Worm (Caenorhabditis elegans): ENCODE data around the gene ric-4.

Gene ric-4

DNA sequence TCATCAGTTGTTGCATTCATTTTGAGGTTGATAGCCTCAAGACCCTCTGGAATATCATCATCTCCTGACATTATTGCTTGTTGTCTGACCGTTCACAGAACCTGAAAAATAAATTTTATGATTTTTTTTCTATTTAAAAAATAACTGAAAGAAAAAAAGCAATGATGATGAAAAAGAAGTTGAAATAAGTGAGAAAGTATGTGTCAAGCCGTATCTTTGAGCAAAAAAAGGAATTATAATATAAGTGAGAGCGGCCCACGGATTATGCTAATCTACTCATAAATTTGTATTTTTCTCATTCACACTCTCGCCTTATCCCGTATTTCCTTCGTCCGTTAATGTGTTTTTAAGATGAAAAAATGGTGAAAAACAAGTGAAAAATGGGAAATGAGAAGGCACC lies at the start of gene ric-4:
Gene ric-4, minus strand, starts transcription at position 101 of the 400 bp plus-strand sequence.
- TF ChIP-seq T22C8.4 (GFP tag; IDR thresholded peaks at IDR 0.05) (no peak), ztf-23 (GFP tag; IDR thresholded peaks at IDR 0.05) (no peak), klf-2 (GFP tag; conservative IDR thresholded peaks at IDR 0.05) (no peak), ztf-29 (GFP tag; IDR thresholded peaks at IDR 0.05) (no peak), med-1 (GFP tag; optimal IDR thresholded peaks at IDR 0.05; ENCODE audit: insufficient read depth) (no peak), ref-1 (GFP tag; conservative IDR thresholded peaks at IDR 0.05) (no peak), tab-1 (GFP tag; IDR thresholded peaks at IDR 0.05) (no peak), cog-1 (tag; optimal IDR thresholded peaks at IDR 0.05) (no peak), flt-1 (GFP tag; IDR thresholded peaks at IDR 0.05) (no peak)

DNA sequence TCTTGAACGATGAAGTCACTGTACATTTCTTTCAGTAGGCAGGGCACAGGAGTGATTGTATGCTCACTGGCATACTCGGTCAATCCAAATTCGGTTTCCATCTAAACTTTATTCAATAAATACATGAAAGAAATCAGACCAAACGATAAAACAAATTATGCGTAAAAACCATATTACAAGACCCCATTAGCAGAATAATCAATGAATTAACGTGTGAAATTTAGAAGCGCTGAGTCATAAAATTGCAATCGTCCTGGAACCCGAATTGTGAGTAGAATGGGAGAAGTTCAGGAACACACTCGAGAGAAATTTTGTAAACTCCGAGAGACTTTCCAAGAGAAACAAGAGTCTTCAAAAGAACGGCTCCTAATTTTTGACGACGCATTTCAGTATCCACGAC lies 49.3 kb upstream of the ric-4 start, which contains the start of gene B0024.11:
Gene B0024.11, minus strand, starts transcription at position 101 of the 400 bp plus-strand sequence.
- TF ChIP-seq cog-1 (tag; optimal IDR thresholded peaks at IDR 0.05) (no peak), tab-1 (GFP tag; IDR thresholded peaks at IDR 0.05) (no peak), ref-1 (GFP tag; conservative IDR thresholded peaks at IDR 0.05) (no peak), ztf-29 (GFP tag; IDR thresholded peaks at IDR 0.05) (no peak), klf-2 (GFP tag; conservative IDR thresholded peaks at IDR 0.05) (no peak), ztf-23 (GFP tag; IDR thresholded peaks at IDR 0.05) (no peak), T22C8.4 (GFP tag; IDR thresholded peaks at IDR 0.05) (no peak), med-1 (GFP tag; optimal IDR thresholded peaks at IDR 0.05; ENCODE audit: insufficient read depth) (no peak), flt-1 (GFP tag; IDR thresholded peaks at IDR 0.05) (no peak)

DNA sequence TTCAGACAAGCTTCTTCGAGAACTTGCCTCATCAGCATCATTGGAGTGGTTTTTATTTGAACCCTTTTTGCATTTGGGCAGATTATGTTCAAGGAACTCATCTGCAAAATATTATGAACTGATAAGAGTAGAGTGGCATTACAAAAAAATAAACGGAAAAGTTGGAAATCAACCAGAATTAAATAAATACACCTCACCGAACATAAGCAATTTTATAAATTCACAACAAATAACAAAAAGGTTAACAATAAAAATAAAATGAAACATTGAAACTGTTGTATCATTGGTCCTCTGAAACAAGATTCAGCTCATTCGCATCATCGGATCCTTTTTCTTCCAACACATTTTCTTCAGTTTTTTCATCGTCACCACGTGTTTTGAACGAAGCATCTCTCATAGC lies 47.2 kb upstream of the ric-4 start, which contains the start of gene asps-1:
Gene asps-1, minus strand, starts transcription at position 101 of the 400 bp plus-strand sequence.
- TF ChIP-seq ztf-23 (GFP tag; IDR thresholded peaks at IDR 0.05): no peak
- TF ChIP-seq klf-2 (GFP tag; conservative IDR thresholded peaks at IDR 0.05): no peak
- TF ChIP-seq cog-1 (tag; optimal IDR thresholded peaks at IDR 0.05): no peak
- TF ChIP-seq med-1 (GFP tag; optimal IDR thresholded peaks at IDR 0.05; ENCODE audit: insufficient read depth): no peak
- no peak for TF ChIP-seq ztf-29 (GFP tag; IDR thresholded peaks at IDR 0.05)
- no peak for TF ChIP-seq T22C8.4 (GFP tag; IDR thresholded peaks at IDR 0.05)
- TF ChIP-seq tab-1 (GFP tag; IDR thresholded peaks at IDR 0.05): no peak
- TF ChIP-seq ref-1 (GFP tag; conservative IDR thresholded peaks at IDR 0.05): no peak
- TF ChIP-seq flt-1 (GFP tag; IDR thresholded peaks at IDR 0.05): no peak

DNA sequence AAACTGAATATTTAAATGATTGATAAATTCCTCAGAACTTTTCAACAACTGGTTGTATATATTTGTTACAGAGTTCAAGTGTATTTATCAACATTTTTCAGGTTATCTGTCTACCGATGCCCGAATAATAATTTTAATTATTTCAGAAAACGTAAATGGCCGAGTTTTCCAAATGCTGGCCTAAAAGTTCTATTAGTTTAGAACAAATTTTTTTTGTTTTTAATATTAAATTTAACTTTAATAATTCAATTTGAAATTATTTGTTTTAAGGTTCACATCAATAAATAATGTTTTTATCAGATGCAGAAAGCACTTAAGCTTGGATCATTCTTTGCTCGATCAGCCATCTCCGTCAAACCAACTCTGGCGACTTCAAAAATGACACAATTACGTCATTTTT lies 44.3 kb upstream of the ric-4 start, which contains the start of gene trx-2:
Gene trx-2, plus strand, starts transcription at position 301 of the 400 bp plus-strand sequence.
- TF ChIP-seq ztf-29 (GFP tag; IDR thresholded peaks at IDR 0.05) (no peak), klf-2 (GFP tag; conservative IDR thresholded peaks at IDR 0.05) (no peak), tab-1 (GFP tag; IDR thresholded peaks at IDR 0.05) (no peak), ref-1 (GFP tag; conservative IDR thresholded peaks at IDR 0.05) (no peak), flt-1 (GFP tag; IDR thresholded peaks at IDR 0.05) (no peak), T22C8.4 (GFP tag; IDR thresholded peaks at IDR 0.05) (no peak), cog-1 (tag; optimal IDR thresholded peaks at IDR 0.05) (no peak), ztf-23 (GFP tag; IDR thresholded peaks at IDR 0.05) (no peak), med-1 (GFP tag; optimal IDR thresholded peaks at IDR 0.05; ENCODE audit: insufficient read depth) (no peak)

DNA sequence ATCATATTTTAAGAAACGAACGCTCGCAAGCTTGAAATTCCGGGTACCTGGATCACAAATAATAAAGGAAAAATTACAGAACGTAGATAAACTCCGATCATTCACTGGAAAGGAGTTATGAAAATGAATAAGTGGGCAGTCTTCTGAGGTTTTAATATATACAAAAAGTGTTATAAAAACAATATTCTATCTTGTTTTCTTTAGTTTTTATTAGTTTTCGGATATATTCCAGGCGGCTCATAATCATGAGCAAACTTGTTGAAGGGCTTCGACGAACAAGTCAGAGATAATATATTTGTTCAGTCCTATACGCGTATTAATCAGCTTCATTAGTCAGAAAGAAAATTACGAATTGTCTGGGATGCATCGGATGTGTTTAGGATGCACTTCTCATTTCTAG lies 43.8 kb upstream of the ric-4 start, which contains the start of gene gcy-6:
Gene gcy-6, minus strand, starts transcription at position 101 of the 400 bp plus-strand sequence.
- TF ChIP-seq flt-1 (GFP tag; IDR thresholded peaks at IDR 0.05) (no peak), klf-2 (GFP tag; conservative IDR thresholded peaks at IDR 0.05) (no peak), ztf-29 (GFP tag; IDR thresholded peaks at IDR 0.05) (no peak), ref-1 (GFP tag; conservative IDR thresholded peaks at IDR 0.05) (no peak), med-1 (GFP tag; optimal IDR thresholded peaks at IDR 0.05; ENCODE audit: insufficient read depth) (no peak), tab-1 (GFP tag; IDR thresholded peaks at IDR 0.05) (no peak)

DNA sequence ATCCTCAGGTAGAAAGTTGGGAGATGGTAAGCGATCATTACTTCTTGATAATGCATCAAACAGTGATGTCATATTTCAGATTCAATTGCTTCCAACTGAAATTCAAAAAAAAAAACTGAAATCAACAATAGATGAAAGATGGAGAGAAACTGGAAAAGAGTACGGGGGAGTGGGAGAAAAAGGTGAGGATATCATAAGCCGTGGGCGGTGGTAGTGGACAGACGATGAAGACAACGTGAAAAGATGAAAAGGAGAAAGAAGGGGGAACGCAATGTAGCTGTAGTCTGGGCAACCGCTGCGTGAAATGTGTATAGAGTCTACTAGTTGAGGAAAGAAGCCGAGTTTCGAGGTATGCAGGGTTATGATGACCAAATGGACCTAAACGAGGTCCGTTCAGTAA lies 37.2 kb upstream of the ric-4 start, which contains the start of gene che-12:
Gene che-12, minus strand, starts transcription at position 101 of the 400 bp plus-strand sequence.
- TF ChIP-seq ztf-29 (GFP tag; IDR thresholded peaks at IDR 0.05) (no peak), klf-2 (GFP tag; conservative IDR thresholded peaks at IDR 0.05) (no peak), cog-1 (tag; optimal IDR thresholded peaks at IDR 0.05) (no peak), tab-1 (GFP tag; IDR thresholded peaks at IDR 0.05) (no peak), T22C8.4 (GFP tag; IDR thresholded peaks at IDR 0.05) (no peak), flt-1 (GFP tag; IDR thresholded peaks at IDR 0.05) (no peak), med-1 (GFP tag; optimal IDR thresholded peaks at IDR 0.05; ENCODE audit: insufficient read depth) (no peak), ztf-23 (GFP tag; IDR thresholded peaks at IDR 0.05) (no peak), ref-1 (GFP tag; conservative IDR thresholded peaks at IDR 0.05) (no peak)

DNA sequence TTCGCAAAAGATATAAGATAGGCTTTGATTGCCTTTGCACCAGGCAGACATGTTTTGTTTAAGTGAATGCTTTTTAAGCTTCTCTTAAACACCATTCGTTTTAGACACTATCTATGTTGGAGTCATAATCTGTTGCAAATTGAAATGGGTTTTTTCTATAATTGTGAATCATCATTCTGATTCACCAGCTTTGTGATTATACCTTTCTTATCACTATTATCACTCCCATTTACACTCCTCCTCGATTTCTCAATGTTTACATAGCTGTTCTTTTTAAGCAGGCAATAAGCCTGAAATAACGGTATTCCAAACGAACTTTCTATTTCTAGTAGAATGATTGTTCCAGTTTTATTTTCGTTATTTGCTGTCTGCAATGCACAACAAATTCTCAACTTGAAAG lies 27.0 kb upstream of the ric-4 start, which contains the start of gene B0024.4:
Gene B0024.4, plus strand, starts transcription at position 301 of the 400 bp plus-strand sequence.
- TF ChIP-seq cog-1 (tag; optimal IDR thresholded peaks at IDR 0.05) (no peak), flt-1 (GFP tag; IDR thresholded peaks at IDR 0.05) (no peak), ref-1 (GFP tag; conservative IDR thresholded peaks at IDR 0.05) (no peak), klf-2 (GFP tag; conservative IDR thresholded peaks at IDR 0.05) (no peak), tab-1 (GFP tag; IDR thresholded peaks at IDR 0.05) (no peak), med-1 (GFP tag; optimal IDR thresholded peaks at IDR 0.05; ENCODE audit: insufficient read depth) (no peak), ztf-23 (GFP tag; IDR thresholded peaks at IDR 0.05) (no peak), T22C8.4 (GFP tag; IDR thresholded peaks at IDR 0.05) (no peak), ztf-29 (GFP tag; IDR thresholded peaks at IDR 0.05) (no peak)

DNA sequence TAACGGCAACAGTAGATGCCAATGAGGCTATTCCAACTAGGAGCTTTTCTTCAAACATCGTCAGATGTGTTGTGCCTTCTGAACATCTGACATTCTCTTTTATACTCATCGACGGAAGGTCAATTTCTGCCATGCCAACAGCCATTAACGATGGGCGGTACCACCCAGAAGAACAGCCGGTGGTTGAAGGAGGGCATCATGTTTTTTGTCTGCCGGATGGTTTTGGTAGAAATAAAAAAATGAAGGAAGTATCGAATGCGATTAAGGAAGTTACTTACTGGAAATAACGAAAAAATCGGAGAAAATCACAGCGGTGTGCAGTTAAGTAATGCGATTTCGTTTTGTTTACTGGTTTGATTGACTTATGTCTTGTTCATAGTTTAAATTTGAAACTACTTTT lies 24.4 kb upstream of the ric-4 start, which contains the start of gene col-150:
Gene col-150, minus strand, starts transcription at position 101 of the 400 bp plus-strand sequence.
- TF ChIP-seq med-1 (GFP tag; optimal IDR thresholded peaks at IDR 0.05; ENCODE audit: insufficient read depth): no peak
- TF ChIP-seq ref-1 (GFP tag; conservative IDR thresholded peaks at IDR 0.05): no peak
- no peak for TF ChIP-seq ztf-29 (GFP tag; IDR thresholded peaks at IDR 0.05)
- no peak for TF ChIP-seq tab-1 (GFP tag; IDR thresholded peaks at IDR 0.05)
- TF ChIP-seq T22C8.4 (GFP tag; IDR thresholded peaks at IDR 0.05): no peak
- no peak for TF ChIP-seq cog-1 (tag; optimal IDR thresholded peaks at IDR 0.05)
- no peak for TF ChIP-seq flt-1 (GFP tag; IDR thresholded peaks at IDR 0.05)
- no peak for TF ChIP-seq ztf-23 (GFP tag; IDR thresholded peaks at IDR 0.05)
- TF ChIP-seq klf-2 (GFP tag; conservative IDR thresholded peaks at IDR 0.05): no peak

DNA sequence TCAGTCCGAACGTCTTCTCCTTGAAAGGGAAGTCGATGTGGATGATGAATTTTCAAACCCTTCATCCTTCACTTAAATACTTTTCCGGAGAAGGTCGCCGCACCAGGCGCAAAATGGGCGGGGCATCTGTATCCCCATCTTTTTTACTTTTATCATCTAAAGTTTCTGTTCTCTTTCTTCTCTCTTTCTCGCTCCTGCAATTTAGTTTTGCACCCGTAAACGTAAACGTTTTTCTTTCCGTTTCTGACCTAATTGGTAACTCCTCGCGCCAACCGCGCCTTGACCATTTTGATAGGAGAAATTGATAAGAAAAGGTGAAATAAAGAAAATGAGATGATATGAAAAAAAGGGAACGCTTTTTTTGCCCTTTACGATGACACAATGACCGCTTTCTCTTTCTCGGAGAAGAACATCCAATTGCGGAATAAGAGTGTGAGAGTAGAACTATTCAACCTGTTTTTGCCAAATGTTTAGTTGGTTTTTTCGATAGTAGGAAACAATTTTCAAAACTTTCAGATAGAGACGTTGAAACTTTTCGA lies 22.8 kb upstream of the ric-4 start, which contains the start of gene col-149:
Gene col-149, minus strand, starts transcription at position 51 of the 539 bp plus-strand sequence.
- no peak for TF ChIP-seq klf-2 (GFP tag; conservative IDR thresholded peaks at IDR 0.05)
- TF ChIP-seq flt-1 (GFP tag; IDR thresholded peaks at IDR 0.05): no peak
- TF ChIP-seq ref-1 (GFP tag; conservative IDR thresholded peaks at IDR 0.05): no peak
- no peak for TF ChIP-seq ztf-29 (GFP tag; IDR thresholded peaks at IDR 0.05)
- no peak for TF ChIP-seq ztf-23 (GFP tag; IDR thresholded peaks at IDR 0.05)
- TF ChIP-seq med-1 (GFP tag; optimal IDR thresholded peaks at IDR 0.05; ENCODE audit: insufficient read depth): no peak

Measured in whole organism, midembryonic.